Worm (Caenorhabditis elegans) whole organism, L1 larva: ENCODE measurements around the gene T05G5.4.
A peak's percentile ranks its signal among the peaks of the same experiment; 100 is the strongest.

Experiments used
- C04F5.9 ChIP-seq: sonication (generic microtip); optimal IDR thresholded peaks from 2 replicates; lab custom pipeline; 2016; ENCODE audit warnings: missing genetic modification characterization, missing compliant biosample characterization
- C16A3.4 ChIP-seq: fragments of 150-350 bp; optimal IDR thresholded peaks from 2 replicates; lab custom pipeline; 2014; ENCODE audit warnings: missing biosample characterization, missing genetic modification characterization
- C34B4.2 ChIP-seq: sonication (generic microtip); optimal IDR thresholded peaks from 2 replicates; lab custom pipeline; 2017; ENCODE audit warnings: mild to moderate bottlenecking, missing genetic modification characterization, missing compliant biosample characterization
- F16B12.6 ChIP-seq: fragments of 150-350 bp; optimal IDR thresholded peaks from 2 replicates; lab custom pipeline; 2014; ENCODE audit warnings: missing biosample characterization, missing genetic modification characterization
- Y116A8C.19 ChIP-seq: sonication (generic microtip); optimal IDR thresholded peaks from 2 replicates; lab custom pipeline; 2016; ENCODE audit warnings: missing compliant biosample characterization, missing genetic modification characterization, borderline replicate concordance
- aha-1 ChIP-seq: fragments of 150-350 bp; optimal IDR thresholded peaks from 2 replicates; lab custom pipeline; 2014; ENCODE audit warnings: missing biosample characterization, missing genetic modification characterization
- aly-2 ChIP-seq: fragments of 150-350 bp; optimal IDR thresholded peaks from 2 replicates; lab custom pipeline; 2014; ENCODE audit warnings: missing biosample characterization, missing genetic modification characterization
- ama-1 ChIP-seq: fragments of 150-350 bp; optimal IDR thresholded peaks from 2 replicates; lab custom pipeline; 2014
- ceh-63 ChIP-seq: fragments of 200-800 bp; sonication (Bioruptor generic); optimal IDR thresholded peaks from 2 replicates; lab custom pipeline; 2018; ENCODE audit warnings: mild to moderate bottlenecking, missing genetic modification characterization, missing compliant biosample characterization
- ceh-8 ChIP-seq: fragments of 200-800 bp; sonication (Bioruptor generic); optimal IDR thresholded peaks from 2 replicates; lab custom pipeline; 2018; ENCODE audit warnings: mild to moderate bottlenecking, missing genetic modification characterization, moderate library complexity, missing compliant biosample characterization
- ceh-82 ChIP-seq, 3 experiments: fragments of 150-350 bp in 1 of 3; sonication (generic microtip) in 2 of 3; optimal IDR thresholded peaks; 2 replicates each; lab custom pipeline; 2014 to 2017; ENCODE audit warnings: missing biosample characterization in 3 of 3, missing genetic modification characterization in 3 of 3
- ceh-88 ChIP-seq: fragments of 200-800 bp; sonication (Bioruptor generic); IDR thresholded peaks from 2 replicates; pipeline ENCODE4 v1.3.6; 2022; ENCODE audit warnings: missing genetic modification characterization, missing compliant biosample characterization
- dpl-1 ChIP-seq, 3 experiments: fragments of 150-350 bp in 2 of 3; sonication (generic microtip) in 1 of 3; optimal IDR thresholded peaks; 2 replicates each; lab custom pipeline; 2014 to 2017; ENCODE audit warnings: missing biosample characterization in 3 of 3, missing genetic modification characterization in 3 of 3, missing genetic modification reagents in 3 of 3
- efl-3 ChIP-seq: fragments of 200-800 bp; sonication (Bioruptor generic); optimal IDR thresholded peaks from 2 replicates; lab custom pipeline; 2018; ENCODE audit warnings: mild to moderate bottlenecking, missing genetic modification characterization, missing compliant biosample characterization
- egl-13 ChIP-seq: sonication (generic microtip); optimal IDR thresholded peaks from 2 replicates; lab custom pipeline; 2016; ENCODE audit warnings: missing genotype, missing genetic modification reagents, missing genetic modification characterization, missing compliant biosample characterization
- elt-3 ChIP-seq, 6 experiments: fragments of 150-350 bp in 1 of 6; sonication (generic microtip); optimal IDR thresholded peaks; 2 replicates each; lab custom pipeline; 2017 to 2018; ENCODE audit warnings: missing biosample characterization in 6 of 6, missing genetic modification characterization in 6 of 6, inconsistent platforms in 1 of 6
- ets-5 ChIP-seq: fragments of 200-800 bp; sonication (Bioruptor generic); IDR thresholded peaks from 2 replicates; pipeline ENCODE4 v1.3.6; 2022; ENCODE audit warnings: missing genetic modification characterization, missing compliant biosample characterization
- fkh-10 ChIP-seq: sonication (generic microtip); optimal IDR thresholded peaks from 2 replicates; lab custom pipeline; 2017; ENCODE audit warnings: missing biosample characterization, missing genetic modification reagents, missing genetic modification characterization
- fkh-4 ChIP-seq: sonication (generic microtip); optimal IDR thresholded peaks from 2 replicates; lab custom pipeline; 2016; ENCODE audit warnings: missing compliant biosample characterization, missing genetic modification characterization, borderline replicate concordance
- fos-1 ChIP-seq: fragments of 150-350 bp; optimal IDR thresholded peaks from 2 replicates; lab custom pipeline; 2014; ENCODE audit warnings: missing biosample characterization, missing genetic modification characterization
- irx-1 ChIP-seq: sonication (generic microtip); optimal IDR thresholded peaks from 2 replicates; lab custom pipeline; 2016; ENCODE audit warnings: missing genetic modification characterization, missing compliant biosample characterization
- jun-1 ChIP-seq: fragments of 150-350 bp; optimal IDR thresholded peaks from 2 replicates; lab custom pipeline; 2014; ENCODE audit warnings: missing biosample characterization, missing genetic modification reagents, missing genetic modification characterization
- lin-14 ChIP-seq: fragments of 200-800 bp; sonication (Bioruptor generic); optimal IDR thresholded peaks from 2 replicates; lab custom pipeline; 2018; ENCODE audit warnings: mild to moderate bottlenecking, missing genetic modification characterization, moderate library complexity, missing compliant biosample characterization
- lin-35 ChIP-seq, 2 experiments: fragments of 150-350 bp; optimal IDR thresholded peaks; 2 replicates each; lab custom pipeline; 2014; ENCODE audit warnings: missing biosample characterization in 2 of 2, missing genetic modification characterization in 2 of 2, missing genetic modification reagents in 2 of 2
- lsy-2 ChIP-seq, 2 experiments: fragments of 150-350 bp; optimal IDR thresholded peaks; 2 replicates each; lab custom pipeline; 2014; ENCODE audit warnings: missing biosample characterization in 2 of 2, missing genetic modification characterization in 2 of 2
- mab-9 ChIP-seq: fragments of 200-800 bp; sonication (Bioruptor generic); IDR thresholded peaks from 2 replicates; pipeline ENCODE4 v1.3.6; 2022; ENCODE audit warnings: missing genetic modification reagents, missing genetic modification characterization, missing compliant biosample characterization
- mef-2 ChIP-seq: fragments of 150-350 bp; optimal IDR thresholded peaks from 2 replicates; lab custom pipeline; 2014; ENCODE audit warnings: missing biosample characterization, missing genetic modification characterization
- mep-1 ChIP-seq: fragments of 150-350 bp; optimal IDR thresholded peaks from 2 replicates; lab custom pipeline; 2014; ENCODE audit warnings: missing biosample characterization, missing genetic modification characterization
- nhr-11 ChIP-seq: fragments of 150-350 bp; optimal IDR thresholded peaks from 2 replicates; lab custom pipeline; 2014; ENCODE audit warnings: missing biosample characterization, missing genetic modification characterization
- nhr-12 ChIP-seq: sonication (generic microtip); optimal IDR thresholded peaks from 2 replicates; lab custom pipeline; 2017; ENCODE audit warnings: missing biosample characterization, missing genetic modification characterization
- nhr-47 ChIP-seq: sonication (generic microtip); optimal IDR thresholded peaks from 2 replicates; lab custom pipeline; 2016; ENCODE audit warnings: mild to moderate bottlenecking, missing genetic modification characterization, moderate library complexity, missing compliant biosample characterization
- nhr-77 ChIP-seq: fragments of 150-350 bp; optimal IDR thresholded peaks from 2 replicates; lab custom pipeline; 2014; ENCODE audit warnings: missing biosample characterization, missing genetic modification characterization
- nhr-85 ChIP-seq: sonication (generic microtip); peaks from one replicate; lab custom pipeline; 2016; ENCODE audit warnings: missing genetic modification characterization, inconsistent platforms, missing compliant biosample characterization
- pag-3 ChIP-seq: sonication (generic microtip); optimal IDR thresholded peaks from 2 replicates; lab custom pipeline; 2017; ENCODE audit warnings: missing genetic modification characterization, mild to moderate bottlenecking, missing compliant biosample characterization, antibody characterized with exemption, borderline replicate concordance; ENCODE audit not compliant: insufficient read depth
- pqm-1 ChIP-seq: sonication (generic microtip); optimal IDR thresholded peaks from 3 replicates; lab custom pipeline; 2017; ENCODE audit warnings: missing biosample characterization, missing genetic modification characterization
- snpc-4 ChIP-seq: fragments of 150-350 bp; optimal IDR thresholded peaks from 2 replicates; lab custom pipeline; 2014; ENCODE audit warnings: missing biosample characterization, missing genetic modification characterization
- sup-37 ChIP-seq: fragments of 200-800 bp; sonication (Bioruptor generic); optimal IDR thresholded peaks from 2 replicates; lab custom pipeline; 2018; ENCODE audit warnings: mild to moderate bottlenecking, missing genetic modification characterization, missing compliant biosample characterization
- swsn-7 ChIP-seq: sonication (generic microtip); optimal IDR thresholded peaks from 2 replicates; lab custom pipeline; 2016; ENCODE audit warnings: missing genetic modification characterization, missing compliant biosample characterization
- tbx-2 ChIP-seq: sonication (generic microtip); optimal IDR thresholded peaks from 2 replicates; lab custom pipeline; 2016; ENCODE audit warnings: missing genetic modification characterization, missing compliant biosample characterization
- tlp-1 ChIP-seq: fragments of 150-350 bp; optimal IDR thresholded peaks from 2 replicates; lab custom pipeline; 2014; ENCODE audit warnings: missing biosample characterization, missing genetic modification characterization
- unc-30 ChIP-seq: sonication (generic microtip); optimal IDR thresholded peaks from 2 replicates; lab custom pipeline; 2017; ENCODE audit warnings: missing biosample characterization, missing genetic modification characterization
- unc-62 ChIP-seq: fragments of 150-350 bp; optimal IDR thresholded peaks from 2 replicates; lab custom pipeline; 2014; ENCODE audit warnings: missing biosample characterization, missing genetic modification reagents, missing genetic modification characterization
- unc-86 ChIP-seq: sonication (generic microtip); optimal IDR thresholded peaks from 2 replicates; lab custom pipeline; 2016; ENCODE audit warnings: missing genetic modification characterization, missing compliant biosample characterization
- vab-15 ChIP-seq: sonication (generic microtip); optimal IDR thresholded peaks from 2 replicates; lab custom pipeline; 2017; ENCODE audit warnings: missing genotype, mild to moderate bottlenecking, missing genetic modification characterization, missing compliant biosample characterization
- xbp-1 ChIP-seq: sonication (generic microtip); optimal IDR thresholded peaks from 2 replicates; lab custom pipeline; 2016; ENCODE audit warnings: missing genetic modification characterization, missing compliant biosample characterization
- zag-1 ChIP-seq: fragments of 150-350 bp; optimal IDR thresholded peaks from 2 replicates; lab custom pipeline; 2014; ENCODE audit warnings: missing biosample characterization, missing genetic modification characterization
- zip-4 ChIP-seq: fragments of 200-800 bp; sonication (Bioruptor generic); optimal IDR thresholded peaks from 2 replicates; lab custom pipeline; 2018; ENCODE audit warnings: mild to moderate bottlenecking, missing genetic modification characterization, moderate library complexity, missing compliant biosample characterization
- ztf-11 ChIP-seq, 2 experiments: sonication (generic microtip); optimal IDR thresholded peaks; 2 replicates each; lab custom pipeline; 2016 to 2017; ENCODE audit warnings: missing genetic modification characterization in 2 of 2, missing biosample characterization in 1 of 2, missing compliant biosample characterization in 1 of 2

Gene T05G5.4

ce11 chrIII:9762093-9762748 is 13.5 kb downstream of the T05G5.4 start, which contains the start of gene gcc-2:
TSS of gene gcc-2 (minus strand) at chrIII:9762143.
- TF ChIP-seq tbx-2 (tag; lab: Kevin White, UChicago): no peak
- TF ChIP-seq fkh-10 (GFP tag; lab: Kevin White, UChicago): no peak
- TF ChIP-seq zip-4: no peak
- no peak for TF ChIP-seq ceh-8 (GFP tag; lab: Kevin White, UChicago)
- no peak for TF ChIP-seq efl-3 (GFP tag; lab: Kevin White, UChicago)
- TF ChIP-seq aha-1 (tag; lab: Kevin White, UChicago): no peak
- TF ChIP-seq xbp-1 (tag; lab: Kevin White, UChicago): no peak

- TF ChIP-seq egl-13: no peak
- TF ChIP-seq fkh-4 (tag; lab: Kevin White, UChicago): no peak
- no peak for TF ChIP-seq tbx-2 (tag; lab: Kevin White, UChicago)
- TF ChIP-seq fos-1 (tag; lab: Kevin White, UChicago): no peak
These were observed 16.0 kb downstream of the T05G5.4 start for ce11 chrIII:9764718-9765117.

- peak; percentile 99 for TF ChIP-seq unc-86 (tag; lab: Kevin White, UChicago)
- TF ChIP-seq unc-30: no peak
- TF ChIP-seq jun-1 (tag; lab: Kevin White, UChicago): peak; percentile 98
- peak in 5 of 6 experiments; percentile 38 to 93 (median 75) for TF ChIP-seq elt-3 (tag; optimal IDR thresholded peaks at IDR 0.05; lab: Kevin White, UChicago)
- peak; percentile 96 for TF ChIP-seq aly-2 (tag; lab: Kevin White, UChicago)
- peak; percentile 85 for TF ChIP-seq zag-1 (tag; lab: Kevin White, UChicago)
- peak; percentile 43 for TF ChIP-seq C34B4.2 (tag; lab: Kevin White, UChicago)
- TF ChIP-seq tlp-1 (tag; lab: Kevin White, UChicago): no peak
- peak; percentile 77 to 86 (median 85) for TF ChIP-seq dpl-1 (GFP tag; optimal IDR thresholded peaks at IDR 0.05; lab: Kevin White, UChicago)
- peak; percentile 34 for TF ChIP-seq ceh-63
- peak; percentile 69 for TF ChIP-seq nhr-12 (tag; lab: Kevin White, UChicago)
- TF ChIP-seq fos-1 (tag; lab: Kevin White, UChicago): peak; percentile 89
- peak; percentile 100 for TF ChIP-seq lin-14 (GFP tag; lab: Kevin White, UChicago)
- TF ChIP-seq ama-1 (lab: Kevin White, UChicago): peak; percentile 98
- peak; percentile 99 for TF ChIP-seq nhr-47 (tag; lab: Kevin White, UChicago)
- peak; percentile 95 for TF ChIP-seq mab-9 (GFP tag; lab: Robert Waterston, UW)
- peak; percentile 95 for TF ChIP-seq sup-37
- peak; percentile 98 for TF ChIP-seq C16A3.4 (tag; lab: Kevin White, UChicago)
- peak; percentile 90 to 98 (median 97) for TF ChIP-seq ceh-82 (tag; optimal IDR thresholded peaks at IDR 0.05; lab: Kevin White, UChicago)
- TF ChIP-seq nhr-85 (tag; lab: Kevin White, UChicago): peak; percentile 99
- peak; percentile 86 for TF ChIP-seq mef-2 (tag; lab: Kevin White, UChicago)
- peak; percentile 98 for TF ChIP-seq mep-1 (tag; lab: Kevin White, UChicago)
- TF ChIP-seq F16B12.6 (tag; lab: Kevin White, UChicago): peak; percentile 57
- TF ChIP-seq nhr-77 (tag; lab: Kevin White, UChicago): peak; percentile 95
- no peak for TF ChIP-seq Y116A8C.19
- no peak for TF ChIP-seq pag-3 (tag; lab: Kevin White, UChicago)
- TF ChIP-seq ceh-8 (GFP tag; lab: Kevin White, UChicago): peak; percentile 96
- peak; percentile 96 for TF ChIP-seq irx-1 (tag; lab: Kevin White, UChicago)
- TF ChIP-seq lin-35 (GFP tag; optimal IDR thresholded peaks at IDR 0.05; lab: Kevin White, UChicago): peak; percentile 90 to 92
- peak; percentile 87 for TF ChIP-seq efl-3 (GFP tag; lab: Kevin White, UChicago)
- TF ChIP-seq ztf-11 (tag; optimal IDR thresholded peaks at IDR 0.05; lab: Kevin White, UChicago): peak; percentile 36 to 97
- peak; percentile 89 for TF ChIP-seq nhr-11 (tag; lab: Kevin White, UChicago)
- peak; percentile 99 for TF ChIP-seq swsn-7
- TF ChIP-seq lsy-2 (tag; optimal IDR thresholded peaks at IDR 0.05; lab: Kevin White, UChicago): peak; percentile 100
- peak; percentile 94 for TF ChIP-seq C04F5.9 (tag; lab: Kevin White, UChicago)
- TF ChIP-seq snpc-4: peak; percentile 84
- TF ChIP-seq pqm-1 (tag; lab: Kevin White, UChicago): no peak
- peak; percentile 74 for TF ChIP-seq unc-62 (GFP tag; lab: Kevin White, UChicago)
- TF ChIP-seq ets-5 (GFP tag; lab: Robert Waterston, UW): no peak
- TF ChIP-seq vab-15 (tag; lab: Kevin White, UChicago): peak; percentile 86
- peak; percentile 97 for TF ChIP-seq ceh-88 (GFP tag; lab: Robert Waterston, UW)
These were observed 16.7 kb downstream of the T05G5.4 start for ce11 chrIII:9765465-9765900.
